Worm (Caenorhabditis elegans) whole organism, late embryonic: Measurements from ENCODE around the gene srd-74.

Experiments used
- C08G9.2 ChIP-seq: sonication (generic microtip); optimal IDR thresholded peaks from 2 replicates; lab custom pipeline; 2016; ENCODE audit warnings: mild to moderate bottlenecking, missing genetic modification characterization, moderate library complexity, missing compliant biosample characterization
- C38D4.7 ChIP-seq: fragments of 200-800 bp; sonication (Bioruptor generic); optimal IDR thresholded peaks from 2 replicates; lab custom pipeline; 2018; ENCODE audit warnings: mild to moderate bottlenecking, missing genetic modification characterization, moderate library complexity, missing compliant biosample characterization
- K02D7.2 ChIP-seq: sonication (generic microtip); optimal IDR thresholded peaks from 2 replicates; lab custom pipeline; 2017; ENCODE audit warnings: mild to moderate bottlenecking, missing genetic modification characterization, missing compliant biosample characterization
- ceh-2 ChIP-seq: sonication (generic microtip); optimal IDR thresholded peaks from 2 replicates; lab custom pipeline; 2016; ENCODE audit warnings: missing genotype, missing genetic modification characterization, missing compliant biosample characterization
- ceh-30 ChIP-seq: fragments of 150-350 bp; optimal IDR thresholded peaks from 2 replicates; lab custom pipeline; 2014; ENCODE audit warnings: missing biosample characterization, missing genetic modification characterization
- ceh-34 ChIP-seq: sonication (generic microtip); optimal IDR thresholded peaks from 2 replicates; lab custom pipeline; 2016; ENCODE audit warnings: mild to moderate bottlenecking, missing genetic modification characterization, missing compliant biosample characterization
- ceh-48 ChIP-seq: sonication (generic microtip); optimal IDR thresholded peaks from 2 replicates; lab custom pipeline; 2016; ENCODE audit warnings: missing genetic modification characterization, inconsistent platforms, missing compliant biosample characterization
- elt-4 ChIP-seq: sonication (generic microtip); optimal IDR thresholded peaks from 2 replicates; lab custom pipeline; 2016; ENCODE audit warnings: missing genetic modification characterization, missing compliant biosample characterization
- eyg-1 ChIP-seq: sonication (generic microtip); optimal IDR thresholded peaks from 2 replicates; lab custom pipeline; 2016; ENCODE audit warnings: missing genotype, missing genetic modification characterization, missing compliant biosample characterization
- fkh-6 ChIP-seq: sonication (generic microtip); optimal IDR thresholded peaks from 2 replicates; lab custom pipeline; 2016; ENCODE audit warnings: missing genetic modification characterization, missing compliant biosample characterization
- madf-2 ChIP-seq: sonication (generic microtip); optimal IDR thresholded peaks from 2 replicates; lab custom pipeline; 2017; ENCODE audit warnings: missing genetic modification characterization, missing compliant biosample characterization
- nhr-232 ChIP-seq: sonication (generic microtip); optimal IDR thresholded peaks from 2 replicates; lab custom pipeline; 2016; ENCODE audit warnings: missing genetic modification characterization, missing compliant biosample characterization
- pax-1 ChIP-seq: fragments of 150-350 bp; optimal IDR thresholded peaks from 2 replicates; lab custom pipeline; 2014; ENCODE audit warnings: missing biosample characterization, missing genetic modification characterization
- pha-2 ChIP-seq: sonication (generic microtip); optimal IDR thresholded peaks from 2 replicates; lab custom pipeline; 2017; ENCODE audit warnings: mild to moderate bottlenecking, missing genetic modification characterization, missing compliant biosample characterization
- syd-9 ChIP-seq: sonication (generic microtip); optimal IDR thresholded peaks from 2 replicates; lab custom pipeline; 2016; ENCODE audit warnings: mild to moderate bottlenecking, missing genetic modification characterization, moderate library complexity, missing compliant biosample characterization
- tbx-2 ChIP-seq: sonication (generic microtip); optimal IDR thresholded peaks from 2 replicates; lab custom pipeline; 2016; ENCODE audit warnings: missing genetic modification characterization, missing compliant biosample characterization
- unc-3 ChIP-seq, 2 experiments: fragments of 200-800 bp in 1 of 2; sonication (Bioruptor generic) in 1 of 2; sonication (generic microtip) in 1 of 2; conservative IDR thresholded peaks in 1 of 2; optimal IDR thresholded peaks in 1 of 2; 2 replicates each; pipeline versions ENCODE4 v1.3.6 to Lab custom; 2016 to 2022; ENCODE audit warnings: missing compliant biosample characterization in 2 of 2, missing genetic modification characterization in 2 of 2, missing genetic modification reagents in 1 of 2
- unc-55 ChIP-seq: sonication (generic microtip); optimal IDR thresholded peaks from 2 replicates; lab custom pipeline; 2017; ENCODE audit warnings: missing biosample characterization, missing genetic modification reagents, missing genetic modification characterization
- ztf-16 ChIP-seq: sonication (generic microtip); optimal IDR thresholded peaks from 2 replicates; lab custom pipeline; 2017; ENCODE audit warnings: missing genetic modification characterization, missing compliant biosample characterization

srd-74 gene

ce11 chrIII:11833449-11833848, 51.5 kb downstream of the srd-74 start:
- TF ChIP-seq pax-1 (no peak), K02D7.2 (tag; lab: Kevin White, UChicago) (no peak), ztf-16 (tag; lab: Kevin White, UChicago) (no peak), C08G9.2 (tag; lab: Kevin White, UChicago) (no peak), eyg-1 (tag; lab: Kevin White, UChicago) (no peak), unc-55 (no peak), fkh-6 (no peak), syd-9 (tag; lab: Kevin White, UChicago) (no peak), tbx-2 (no peak), ceh-48 (tag; lab: Kevin White, UChicago) (no peak), unc-3 (GFP tag; conservative IDR thresholded peaks at IDR 0.05; lab: Robert Waterston, UW) (no peak), unc-3 (tag; optimal IDR thresholded peaks at IDR 0.05; lab: Kevin White, UChicago) (no peak), ceh-34 (tag; lab: Kevin White, UChicago) (no peak), ceh-30 (tag; lab: Kevin White, UChicago) (no peak), madf-2 (no peak), pha-2 (tag; lab: Kevin White, UChicago) (no peak), C38D4.7 (no peak), ceh-2 (tag; lab: Kevin White, UChicago) (no peak), elt-4 (tag; lab: Kevin White, UChicago) (no peak), nhr-232 (tag; lab: Kevin White, UChicago) (no peak)
- TF ChIP-seq, all 69 proteins: peak for 0
